Fruit fly (Drosophila melanogaster): ENCODE measurements around the gene CG46383.

- peak; percentile 80 for TF ChIP-seq ato (GFP tag; IDR thresholded peaks at IDR 0.05; ENCODE audit: partially characterized antibody)
- TF ChIP-seq slou (GFP tag; optimal IDR thresholded peaks at IDR 0.05): no peak
- TF ChIP-seq ara (GFP tag; IDR thresholded peaks at IDR 0.05): no peak
- TF ChIP-seq cwo (GFP tag; optimal IDR thresholded peaks at IDR 0.05): no peak
- TF ChIP-seq bbx (GFP tag; IDR thresholded peaks at IDR 0.05; ENCODE audit: partially characterized antibody): peak; percentile 85
- no peak for TF ChIP-seq Hr39 (optimal IDR thresholded peaks at IDR 0.05)
Measured at dm6 chr3R:15934952-15935351, 15.8 kb downstream of the CG46383 start, which contains the start of gene Sap47.

All from whole organism, embryonic.